Worm (Caenorhabditis elegans) whole organism, L4/young adult: ENCODE data around the gene srh-245.
A peak's percentile ranks its signal among the peaks of the same experiment; 100 is the strongest.

Experiments used
- W03F9.2 ChIP-seq: fragments of 150-350 bp; optimal IDR thresholded peaks from 2 replicates; lab custom pipeline; 2014; ENCODE audit warnings: missing biosample characterization, missing genetic modification characterization
- dao-5 ChIP-seq: sonication (generic microtip); optimal IDR thresholded peaks from 2 replicates; lab custom pipeline; 2016; ENCODE audit warnings: missing genotype, missing genetic modification characterization, moderate library complexity, missing compliant biosample characterization
- him-1 ChIP-seq: sonication (generic microtip); optimal IDR thresholded peaks from 2 replicates; lab custom pipeline; 2016; ENCODE audit warnings: missing genotype, missing genetic modification reagents, missing genetic modification characterization, missing compliant biosample characterization

Gene srh-245

ce11 chrV:634855-635254 lies 20.9 kb downstream of the srh-245 start, which contains the start of gene F48G7.10:
Gene F48G7.10 (minus strand): TSS chrV:634955.
- TF ChIP-seq W03F9.2 (tag; lab: Kevin White, UChicago), result no peak
- no peak for TF ChIP-seq him-1 (tag; lab: Kevin White, UChicago)
- no peak for TF ChIP-seq dao-5 (tag; lab: Kevin White, UChicago)

- no peak for TF ChIP-seq dao-5 (tag; lab: Kevin White, UChicago)
- TF ChIP-seq him-1 (tag; lab: Kevin White, UChicago), result no peak
These were observed 23.9 kb downstream of the srh-245 start for ce11 chrV:631832-632231.

ce11 chrV:628527-628926 lies 27.2 kb downstream of the srh-245 start, which contains the start of gene F48G7.9:
Gene F48G7.9 (minus strand): TSS chrV:628627.
- no peak for TF ChIP-seq him-1 (tag; lab: Kevin White, UChicago)

ce11 chrV:627585-627984 lies 28.1 kb downstream of the srh-245 start, which contains the start of gene F48G7.8:
Gene F48G7.8 (minus strand): TSS chrV:627685.
- TF ChIP-seq dao-5 (tag; lab: Kevin White, UChicago) (no peak), him-1 (tag; lab: Kevin White, UChicago) (no peak), W03F9.2 (tag; lab: Kevin White, UChicago) (no peak)

ce11 chrV:626321-626720 lies 29.4 kb downstream of the srh-245 start, which contains the start of gene F48G7.7:
Gene F48G7.7 (minus strand): TSS chrV:626421.
- TF ChIP-seq him-1 (tag; lab: Kevin White, UChicago) (no peak), dao-5 (tag; lab: Kevin White, UChicago) (no peak), W03F9.2 (tag; lab: Kevin White, UChicago) (no peak)

DNA sequence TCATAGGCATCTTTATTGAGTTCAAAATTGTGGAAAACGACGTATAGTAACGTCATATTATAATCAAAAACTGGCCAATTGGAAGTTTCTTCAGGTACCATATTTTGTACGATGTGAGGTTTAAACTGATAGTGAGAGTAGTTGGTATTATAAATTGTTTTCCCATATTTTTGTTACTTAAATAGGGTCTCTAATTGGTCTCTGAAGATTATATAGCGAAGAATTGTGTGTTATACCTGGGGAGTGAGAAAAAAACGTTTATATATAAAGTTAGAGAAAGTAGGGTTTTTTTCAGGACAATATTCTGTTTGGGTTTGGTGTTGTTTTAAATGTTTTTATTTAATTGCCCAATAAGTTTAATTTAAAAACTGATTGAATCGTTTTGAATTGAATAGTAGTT lies 30.8 kb downstream of the srh-245 start, which contains the start of gene srt-17:
TSS of gene srt-17 (minus strand) at position 101 of the 400 bp plus-strand sequence.
- TF ChIP-seq W03F9.2 (tag; lab: Kevin White, UChicago), result no peak
- TF ChIP-seq him-1 (tag; lab: Kevin White, UChicago), result no peak
- TF ChIP-seq dao-5 (tag; lab: Kevin White, UChicago), result no peak

ce11 chrV:622902-623301 lies 32.8 kb downstream of the srh-245 start, which contains the start of gene F48G7.5:
Gene F48G7.5 (minus strand): TSS chrV:622935.
- TF ChIP-seq him-1 (tag; lab: Kevin White, UChicago) (no peak), W03F9.2 (tag; lab: Kevin White, UChicago) (no peak), dao-5 (tag; lab: Kevin White, UChicago) (no peak)

DNA sequence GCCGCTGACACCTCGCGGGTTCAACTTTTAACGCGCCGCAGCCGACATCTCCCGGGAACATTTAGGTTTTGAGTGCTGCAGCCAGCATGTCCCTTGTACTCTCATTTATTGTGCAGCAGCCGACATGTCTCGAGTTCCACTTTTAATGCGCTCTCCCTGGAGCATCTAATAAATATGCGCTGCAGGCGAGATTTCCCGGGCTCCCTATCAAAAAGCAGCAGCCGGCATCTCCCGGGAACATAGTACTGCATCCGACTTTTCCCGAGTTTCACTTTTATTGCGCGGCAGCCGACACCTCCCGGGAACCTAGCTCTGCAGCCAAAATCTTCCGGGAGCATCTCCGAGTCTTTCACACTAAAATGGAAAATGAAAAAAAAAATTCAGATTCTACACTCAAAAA lies 34.7 kb downstream of the srh-245 start:
- no peak for TF ChIP-seq him-1 (tag; lab: Kevin White, UChicago)

DNA sequence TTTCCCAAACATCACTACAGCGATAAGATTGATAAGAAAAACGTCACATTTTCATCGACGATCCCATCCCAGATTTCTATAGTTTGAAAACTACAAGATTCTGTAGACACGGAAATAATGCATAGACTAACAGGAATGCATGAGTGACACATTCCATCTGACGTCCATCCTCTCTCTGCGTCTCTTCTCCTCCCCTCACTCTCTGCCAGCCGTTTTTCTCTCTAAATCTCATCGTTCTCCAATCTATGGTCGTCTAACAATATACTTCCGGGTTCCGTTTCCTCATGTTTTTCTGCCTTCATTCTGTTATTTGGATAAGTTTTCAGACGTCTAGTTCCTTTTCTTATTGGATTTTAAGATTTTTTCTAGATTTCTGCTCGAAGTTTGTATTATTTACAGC lies 36.7 kb downstream of the srh-245 start, which contains the start of gene F48G7.4:
TSS of gene F48G7.4 (plus strand) at position 400 of the 400 bp plus-strand sequence.
- TF ChIP-seq W03F9.2 (tag; lab: Kevin White, UChicago) (peak; percentile 36), him-1 (tag; lab: Kevin White, UChicago) (no peak), dao-5 (tag; lab: Kevin White, UChicago) (no peak)

DNA sequence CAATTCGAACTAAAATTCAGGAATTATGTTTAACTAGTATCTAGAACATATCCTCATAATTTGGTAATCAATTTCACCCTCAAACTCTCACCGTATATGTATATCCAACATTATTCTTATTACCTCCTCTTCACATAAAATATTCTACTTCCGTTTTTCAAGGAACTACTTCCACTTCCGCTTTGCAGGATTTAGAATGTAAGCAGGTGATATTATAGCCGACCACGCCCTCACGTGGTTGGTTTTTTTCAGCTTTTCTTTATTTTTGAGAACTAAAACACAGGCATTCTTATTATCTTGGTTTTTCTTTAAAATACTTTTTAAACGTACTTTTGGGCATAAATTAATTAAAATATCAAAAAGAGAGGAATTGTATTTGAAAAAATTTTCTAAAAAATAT lies 37.8 kb downstream of the srh-245 start:
- TF ChIP-seq him-1 (tag; lab: Kevin White, UChicago) (no peak), dao-5 (tag; lab: Kevin White, UChicago) (no peak), W03F9.2 (tag; lab: Kevin White, UChicago) (no peak)

ce11 chrV:615275-615674 lies 40.4 kb downstream of the srh-245 start, which contains the start of gene F48G7.13:
Gene F48G7.13 (plus strand): TSS chrV:615575.
- TF ChIP-seq dao-5 (tag; lab: Kevin White, UChicago) (no peak), W03F9.2 (tag; lab: Kevin White, UChicago) (no peak), him-1 (tag; lab: Kevin White, UChicago) (no peak)

ce11 chrV:610217-610616 lies 45.5 kb downstream of the srh-245 start, which contains the start of gene nhr-90:
Gene nhr-90 (plus strand): TSS chrV:610512.
- TF ChIP-seq W03F9.2 (tag; lab: Kevin White, UChicago), result no peak
- TF ChIP-seq dao-5 (tag; lab: Kevin White, UChicago), result no peak
- no peak for TF ChIP-seq him-1 (tag; lab: Kevin White, UChicago)

DNA sequence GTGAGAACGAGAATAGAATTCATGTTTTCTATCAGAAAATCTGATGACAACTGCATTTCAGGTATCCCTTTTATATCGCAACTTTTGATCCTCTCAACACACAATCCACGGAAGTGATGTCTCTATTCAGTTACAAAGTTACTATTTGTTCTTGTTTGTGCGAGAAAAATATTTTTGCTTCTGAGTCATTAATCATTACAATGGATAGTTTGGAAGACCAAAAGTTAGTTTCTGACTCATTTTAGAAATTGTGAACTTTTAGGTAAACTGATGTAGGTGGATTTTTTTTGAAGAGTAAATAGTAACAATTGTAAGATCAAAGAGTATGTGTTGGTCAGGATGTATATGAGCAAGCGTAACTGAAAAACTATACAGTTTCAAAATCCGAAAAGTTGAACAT lies 46.1 kb downstream of the srh-245 start, which contains the start of gene srlf-36:
TSS of gene srlf-36 (minus strand) at position 101 of the 400 bp plus-strand sequence.
- TF ChIP-seq dao-5 (tag; lab: Kevin White, UChicago), result no peak
- no peak for TF ChIP-seq him-1 (tag; lab: Kevin White, UChicago)
- TF ChIP-seq W03F9.2 (tag; lab: Kevin White, UChicago), result no peak

- TF ChIP-seq W03F9.2 (tag; lab: Kevin White, UChicago) (no peak), dao-5 (tag; lab: Kevin White, UChicago) (no peak), him-1 (tag; lab: Kevin White, UChicago) (no peak)
These were observed 46.9 kb downstream of the srh-245 start, which contains the start of gene srw-109 for ce11 chrV:608844-609243. Gene srw-109 (minus strand): TSS chrV:608944.
